Worm (Caenorhabditis elegans): ENCODE results near the gene nspc-14.

The nspc-14 gene

ce11 chrX:12323439-12323838, 35.4 kb downstream of the nspc-14 start, which contains the start of gene srd-40:
Gene srd-40 (plus strand): TSS chrX:12323739.
- TF ChIP-seq fos-1 (tag; optimal IDR thresholded peaks at IDR 0.05) (no peak), nhr-76 (tag; optimal IDR thresholded peaks at IDR 0.05) (no peak), mdl-1 (tag; optimal IDR thresholded peaks at IDR 0.05) (no peak), ama-1 (optimal IDR thresholded peaks at IDR 0.05) (no peak), R02D3.7 (tag; optimal IDR thresholded peaks at IDR 0.05) (no peak), elt-3 (tag; optimal IDR thresholded peaks at IDR 0.05) (no peak), nhr-67 (tag; optimal IDR thresholded peaks at IDR 0.05) (no peak), nhr-43 (tag; optimal IDR thresholded peaks at IDR 0.05; ENCODE audit: poor library complexity, severe bottlenecking) (no peak), unc-39 (tag; optimal IDR thresholded peaks at IDR 0.05) (no peak), pha-4 (tag; optimal IDR thresholded peaks at IDR 0.05) (no peak), sea-2 (GFP tag; optimal IDR thresholded peaks at IDR 0.05) (no peak), skn-1 (tag; optimal IDR thresholded peaks at IDR 0.05) (no peak), snpc-4 (tag; optimal IDR thresholded peaks at IDR 0.05) (no peak), nhr-12 (tag; optimal IDR thresholded peaks at IDR 0.05) (no peak), lin-15B (tag; optimal IDR thresholded peaks at IDR 0.05) (no peak), nfya-1 (tag; optimal IDR thresholded peaks at IDR 0.05; ENCODE audit: insufficient read depth) (no peak), fkh-2 (tag; optimal IDR thresholded peaks at IDR 0.05) (no peak), egl-27 (tag; optimal IDR thresholded peaks at IDR 0.05) (no peak), elt-2 (tag; optimal IDR thresholded peaks at IDR 0.05) (no peak)

- TF ChIP-seq nhr-76 (tag; optimal IDR thresholded peaks at IDR 0.05) (no peak), lsy-12 (tag; optimal IDR thresholded peaks at IDR 0.05) (no peak), nhr-23 (tag; optimal IDR thresholded peaks at IDR 0.05) (no peak), fkh-2 (tag; optimal IDR thresholded peaks at IDR 0.05) (no peak), snpc-4 (tag; optimal IDR thresholded peaks at IDR 0.05) (no peak), nhr-11 (tag; optimal IDR thresholded peaks at IDR 0.05) (no peak), nhr-67 (tag; optimal IDR thresholded peaks at IDR 0.05) (no peak)
Observed at ce11 chrX:12321357-12321756, 37.5 kb downstream of the nspc-14 start, which contains the start of gene F17A2.13. Gene F17A2.13 (plus strand): TSS chrX:12321657.

- TF ChIP-seq eor-1 (tag; optimal IDR thresholded peaks at IDR 0.05) (no peak), nhr-28 (tag; optimal IDR thresholded peaks at IDR 0.05) (no peak), snpc-4 (tag; optimal IDR thresholded peaks at IDR 0.05) (no peak), nhr-25 (tag; optimal IDR thresholded peaks at IDR 0.05) (no peak), lin-39 (tag; optimal IDR thresholded peaks at IDR 0.05) (no peak), ceh-9 (tag; optimal IDR thresholded peaks at IDR 0.05) (no peak), skn-1 (tag; optimal IDR thresholded peaks at IDR 0.05) (no peak), ZK546.5 (tag; optimal IDR thresholded peaks at IDR 0.05) (no peak), sea-2 (GFP tag; optimal IDR thresholded peaks at IDR 0.05) (no peak), jun-1 (tag; optimal IDR thresholded peaks at IDR 0.05) (no peak), pqm-1 (tag; optimal IDR thresholded peaks at IDR 0.05) (no peak), nhr-23 (tag; optimal IDR thresholded peaks at IDR 0.05) (no peak)
Observed at ce11 chrX:12320737-12321136, 38.1 kb downstream of the nspc-14 start, which contains the start of gene ceh-40. Gene ceh-40 (minus strand): TSS chrX:12320777.

ce11 chrX:12317560-12317959, 41.3 kb downstream of the nspc-14 start:
- no peak for TF ChIP-seq ceh-9 (tag; optimal IDR thresholded peaks at IDR 0.05)
- TF ChIP-seq eor-1 (tag; optimal IDR thresholded peaks at IDR 0.05), result no peak

ce11 chrX:12315268-12315667, 43.6 kb downstream of the nspc-14 start, which contains the start of gene xtr-2:
Gene xtr-2 (plus strand): TSS chrX:12315568.
- TF ChIP-seq eor-1 (tag; optimal IDR thresholded peaks at IDR 0.05) (no peak), ztf-11 (tag; optimal IDR thresholded peaks at IDR 0.05) (no peak), daf-12 (tag; optimal IDR thresholded peaks at IDR 0.05) (no peak), unc-39 (tag; optimal IDR thresholded peaks at IDR 0.05) (no peak), skn-1 (tag; optimal IDR thresholded peaks at IDR 0.05) (no peak), egl-5 (tag; optimal IDR thresholded peaks at IDR 0.05) (no peak), ceh-28 (tag; optimal IDR thresholded peaks at IDR 0.05) (no peak), zag-1 (tag; optimal IDR thresholded peaks at IDR 0.05) (no peak), lin-15B (tag; optimal IDR thresholded peaks at IDR 0.05) (no peak), nhr-12 (tag; optimal IDR thresholded peaks at IDR 0.05) (no peak), nhr-77 (tag; optimal IDR thresholded peaks at IDR 0.05) (no peak), snpc-4 (tag; optimal IDR thresholded peaks at IDR 0.05) (no peak), ceh-9 (tag; optimal IDR thresholded peaks at IDR 0.05) (no peak), ama-1 (optimal IDR thresholded peaks at IDR 0.05) (no peak), pha-4 (tag; optimal IDR thresholded peaks at IDR 0.05) (no peak), ceh-82 (tag; optimal IDR thresholded peaks at IDR 0.05) (no peak), lsy-12 (tag; optimal IDR thresholded peaks at IDR 0.05) (no peak), elt-3 (tag; optimal IDR thresholded peaks at IDR 0.05) (no peak), fos-1 (tag; optimal IDR thresholded peaks at IDR 0.05) (no peak)
